Worm (Caenorhabditis elegans) whole organism, L1 larva: ENCODE measurements around the gene C53C11.5.

Experiments
- C16A3.4 ChIP-seq: fragments of 150-350 bp; optimal IDR thresholded peaks from 2 replicates; lab custom pipeline; 2014; ENCODE audit warnings: missing biosample characterization, missing genetic modification characterization
- C34B4.2 ChIP-seq: sonication (generic microtip); optimal IDR thresholded peaks from 2 replicates; lab custom pipeline; 2017; ENCODE audit warnings: mild to moderate bottlenecking, missing genetic modification characterization, missing compliant biosample characterization
- F16B12.6 ChIP-seq: fragments of 150-350 bp; optimal IDR thresholded peaks from 2 replicates; lab custom pipeline; 2014; ENCODE audit warnings: missing biosample characterization, missing genetic modification characterization
- Y116A8C.19 ChIP-seq: sonication (generic microtip); optimal IDR thresholded peaks from 2 replicates; lab custom pipeline; 2016; ENCODE audit warnings: missing compliant biosample characterization, missing genetic modification characterization, borderline replicate concordance
- aha-1 ChIP-seq: fragments of 150-350 bp; optimal IDR thresholded peaks from 2 replicates; lab custom pipeline; 2014; ENCODE audit warnings: missing biosample characterization, missing genetic modification characterization
- alr-1 ChIP-seq: fragments of 200-800 bp; sonication (Bioruptor generic); optimal IDR thresholded peaks from 2 replicates; lab custom pipeline; 2018; ENCODE audit warnings: borderline replicate concordance, mild to moderate bottlenecking, missing genetic modification characterization, missing compliant biosample characterization
- aly-2 ChIP-seq: fragments of 150-350 bp; optimal IDR thresholded peaks from 2 replicates; lab custom pipeline; 2014; ENCODE audit warnings: missing biosample characterization, missing genetic modification characterization
- blmp-1 ChIP-seq: fragments of 150-350 bp; optimal IDR thresholded peaks from 2 replicates; lab custom pipeline; 2014; ENCODE audit warnings: missing biosample characterization, missing genetic modification characterization
- ceh-8 ChIP-seq: fragments of 200-800 bp; sonication (Bioruptor generic); optimal IDR thresholded peaks from 2 replicates; lab custom pipeline; 2018; ENCODE audit warnings: mild to moderate bottlenecking, missing genetic modification characterization, moderate library complexity, missing compliant biosample characterization
- ceh-82 ChIP-seq, 3 experiments: fragments of 150-350 bp in 1 of 3; sonication (generic microtip) in 2 of 3; optimal IDR thresholded peaks; 2 replicates each; lab custom pipeline; 2014 to 2017; ENCODE audit warnings: missing biosample characterization in 3 of 3, missing genetic modification characterization in 3 of 3
- ceh-88 ChIP-seq: fragments of 200-800 bp; sonication (Bioruptor generic); IDR thresholded peaks from 2 replicates; pipeline ENCODE4 v1.3.6; 2022; ENCODE audit warnings: missing genetic modification characterization, missing compliant biosample characterization
- efl-3 ChIP-seq: fragments of 200-800 bp; sonication (Bioruptor generic); optimal IDR thresholded peaks from 2 replicates; lab custom pipeline; 2018; ENCODE audit warnings: mild to moderate bottlenecking, missing genetic modification characterization, missing compliant biosample characterization
- elt-3 ChIP-seq, 6 experiments: fragments of 150-350 bp in 1 of 6; sonication (generic microtip); optimal IDR thresholded peaks; 2 replicates each; lab custom pipeline; 2017 to 2018; ENCODE audit warnings: missing biosample characterization in 6 of 6, missing genetic modification characterization in 6 of 6, inconsistent platforms in 1 of 6
- ets-5 ChIP-seq: fragments of 200-800 bp; sonication (Bioruptor generic); IDR thresholded peaks from 2 replicates; pipeline ENCODE4 v1.3.6; 2022; ENCODE audit warnings: missing genetic modification characterization, missing compliant biosample characterization
- fos-1 ChIP-seq: fragments of 150-350 bp; optimal IDR thresholded peaks from 2 replicates; lab custom pipeline; 2014; ENCODE audit warnings: missing biosample characterization, missing genetic modification characterization
- grh-1 ChIP-seq: fragments of 200-800 bp; sonication (Bioruptor generic); IDR thresholded peaks from 2 replicates; pipeline ENCODE4 v1.3.6; 2022; ENCODE audit warnings: missing genetic modification reagents, missing genetic modification characterization, missing compliant biosample characterization
- hlh-17 ChIP-seq: fragments of 200-800 bp; sonication (Bioruptor generic); optimal IDR thresholded peaks from 2 replicates; lab custom pipeline; 2018; ENCODE audit warnings: missing genetic modification characterization, mild to moderate bottlenecking, missing compliant biosample characterization, moderate library complexity, borderline replicate concordance
- irx-1 ChIP-seq: sonication (generic microtip); optimal IDR thresholded peaks from 2 replicates; lab custom pipeline; 2016; ENCODE audit warnings: missing genetic modification characterization, missing compliant biosample characterization
- isw-1 ChIP-seq: fragments of 200-800 bp; sonication (Bioruptor generic); IDR thresholded peaks from 2 replicates; pipeline ENCODE4 v1.3.6; 2022; ENCODE audit warnings: missing genetic modification characterization, missing compliant biosample characterization
- lin-14 ChIP-seq: fragments of 200-800 bp; sonication (Bioruptor generic); optimal IDR thresholded peaks from 2 replicates; lab custom pipeline; 2018; ENCODE audit warnings: mild to moderate bottlenecking, missing genetic modification characterization, moderate library complexity, missing compliant biosample characterization
- lin-39 ChIP-seq: fragments of 150-350 bp; optimal IDR thresholded peaks from 2 replicates; lab custom pipeline; 2014; ENCODE audit warnings: missing biosample characterization, missing genetic modification reagents, missing genetic modification characterization
- mab-9 ChIP-seq: fragments of 200-800 bp; sonication (Bioruptor generic); IDR thresholded peaks from 2 replicates; pipeline ENCODE4 v1.3.6; 2022; ENCODE audit warnings: missing genetic modification reagents, missing genetic modification characterization, missing compliant biosample characterization
- mep-1 ChIP-seq: fragments of 150-350 bp; optimal IDR thresholded peaks from 2 replicates; lab custom pipeline; 2014; ENCODE audit warnings: missing biosample characterization, missing genetic modification characterization
- nhr-11 ChIP-seq: fragments of 150-350 bp; optimal IDR thresholded peaks from 2 replicates; lab custom pipeline; 2014; ENCODE audit warnings: missing biosample characterization, missing genetic modification characterization
- nhr-19 ChIP-seq: fragments of 200-800 bp; sonication (Bioruptor generic); conservative IDR thresholded peaks from 2 replicates; pipeline ENCODE4 v1.3.6; 2022; ENCODE audit warnings: missing genetic modification characterization, missing compliant biosample characterization
- nhr-20 ChIP-seq: sonication (generic microtip); optimal IDR thresholded peaks from 2 replicates; lab custom pipeline; 2016; ENCODE audit warnings: mild to moderate bottlenecking, missing genetic modification characterization, missing compliant biosample characterization
- nhr-28 ChIP-seq: fragments of 150-350 bp; optimal IDR thresholded peaks from 2 replicates; lab custom pipeline; 2014; ENCODE audit warnings: missing biosample characterization, missing genetic modification characterization
- nhr-47 ChIP-seq: sonication (generic microtip); optimal IDR thresholded peaks from 2 replicates; lab custom pipeline; 2016; ENCODE audit warnings: mild to moderate bottlenecking, missing genetic modification characterization, moderate library complexity, missing compliant biosample characterization
- nhr-71 ChIP-seq: sonication (generic microtip); optimal IDR thresholded peaks from 2 replicates; lab custom pipeline; 2016; ENCODE audit warnings: mild to moderate bottlenecking, missing genetic modification characterization, moderate library complexity, missing compliant biosample characterization
- nhr-77 ChIP-seq: fragments of 150-350 bp; optimal IDR thresholded peaks from 2 replicates; lab custom pipeline; 2014; ENCODE audit warnings: missing biosample characterization, missing genetic modification characterization
- nhr-84 ChIP-seq: sonication (generic microtip); optimal IDR thresholded peaks from 2 replicates; lab custom pipeline; 2017; ENCODE audit warnings: missing biosample characterization, missing genetic modification characterization
- nhr-85 ChIP-seq: sonication (generic microtip); peaks from one replicate; lab custom pipeline; 2016; ENCODE audit warnings: missing genetic modification characterization, inconsistent platforms, missing compliant biosample characterization
- pax-3 ChIP-seq: fragments of 200-800 bp; sonication (Bioruptor generic); optimal IDR thresholded peaks from 2 replicates; lab custom pipeline; 2018; ENCODE audit warnings: mild to moderate bottlenecking, missing genetic modification characterization, moderate library complexity, missing compliant biosample characterization
- sox-4 ChIP-seq: sonication (generic microtip); optimal IDR thresholded peaks from 2 replicates; lab custom pipeline; 2016; ENCODE audit warnings: missing genetic modification characterization, missing compliant biosample characterization
- tbx-2 ChIP-seq: sonication (generic microtip); optimal IDR thresholded peaks from 2 replicates; lab custom pipeline; 2016; ENCODE audit warnings: missing genetic modification characterization, missing compliant biosample characterization
- unc-130 ChIP-seq: fragments of 150-350 bp; optimal IDR thresholded peaks from 2 replicates; lab custom pipeline; 2017; ENCODE audit warnings: missing biosample characterization, missing genetic modification characterization, inconsistent platforms
- unc-62 ChIP-seq: fragments of 150-350 bp; optimal IDR thresholded peaks from 2 replicates; lab custom pipeline; 2014; ENCODE audit warnings: missing biosample characterization, missing genetic modification reagents, missing genetic modification characterization
- unc-98 ChIP-seq: fragments of 200-800 bp; sonication (Bioruptor generic); IDR thresholded peaks from 2 replicates; pipeline ENCODE4 v1.3.6; 2022; ENCODE audit warnings: missing genetic modification characterization, missing compliant biosample characterization
- zag-1 ChIP-seq: fragments of 150-350 bp; optimal IDR thresholded peaks from 2 replicates; lab custom pipeline; 2014; ENCODE audit warnings: missing biosample characterization, missing genetic modification characterization
- ztf-11 ChIP-seq, 2 experiments: sonication (generic microtip); optimal IDR thresholded peaks; 2 replicates each; lab custom pipeline; 2016 to 2017; ENCODE audit warnings: missing genetic modification characterization in 2 of 2, missing biosample characterization in 1 of 2, missing compliant biosample characterization in 1 of 2

C53C11.5 gene

DNA sequence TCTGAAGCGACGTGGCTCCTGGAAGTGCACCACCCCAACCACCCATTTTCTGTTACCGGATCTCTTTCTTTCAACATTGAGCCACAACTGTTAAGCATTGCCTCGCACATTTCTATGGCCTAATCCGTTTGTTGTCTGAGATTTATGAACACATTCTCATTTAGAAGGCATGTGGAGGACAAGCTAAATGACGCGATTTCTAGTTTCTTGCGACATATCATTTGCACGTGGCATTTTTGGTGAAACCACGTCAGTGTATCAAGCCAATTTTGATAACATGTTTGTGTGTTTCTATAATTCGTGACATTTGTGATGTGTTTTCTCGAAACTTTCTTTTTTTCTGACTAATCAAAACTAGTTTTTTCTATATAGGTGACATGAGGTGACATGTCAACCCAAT, 22.9 kb downstream of the C53C11.5 start (continued):
- TF ChIP-seq sox-4 (tag; lab: Kevin White, UChicago) (peak; percentile 49), F16B12.6 (tag; lab: Kevin White, UChicago) (no peak), ztf-11 (tag; optimal IDR thresholded peaks at IDR 0.05; lab: Kevin White, UChicago) (no peak), nhr-19 (no peak), nhr-84 (no peak), efl-3 (no peak), ceh-88 (GFP tag; lab: Robert Waterston, UW) (no peak), aly-2 (tag; lab: Kevin White, UChicago) (no peak), isw-1 (GFP tag; lab: Robert Waterston, UW) (no peak), fos-1 (tag; lab: Kevin White, UChicago) (no peak), nhr-77 (tag; lab: Kevin White, UChicago) (no peak), tbx-2 (tag; lab: Kevin White, UChicago) (no peak), ceh-8 (GFP tag; lab: Kevin White, UChicago) (no peak), nhr-11 (tag; lab: Kevin White, UChicago) (no peak)

DNA sequence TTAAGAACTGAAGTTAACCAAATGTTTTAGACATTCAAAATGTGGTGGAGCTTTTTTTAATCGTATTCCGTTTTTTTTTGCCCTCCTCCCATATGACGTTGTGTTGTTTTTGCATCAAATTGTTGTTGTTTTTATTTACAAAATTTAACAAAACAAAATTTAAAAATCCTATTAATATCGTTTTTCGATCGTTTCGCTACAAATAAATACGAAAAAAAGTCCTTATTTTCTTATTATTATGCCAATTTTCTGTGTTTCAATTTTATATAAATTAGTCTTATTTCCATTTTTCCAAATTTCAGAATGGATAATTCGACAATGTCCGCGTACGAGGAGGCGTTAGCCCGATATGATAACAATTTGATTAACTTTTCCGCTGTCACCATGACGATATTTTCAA, 25.6 kb downstream of the C53C11.5 start, which contains the start of gene npr-36:
Gene npr-36 (plus strand): TSS at position 301 of the 400 bp plus-strand sequence.
- TF ChIP-seq unc-130 (no peak), alr-1 (tag; lab: Kevin White, UChicago) (no peak)
- TF ChIP-seq, all 84 proteins: peak for 0

DNA sequence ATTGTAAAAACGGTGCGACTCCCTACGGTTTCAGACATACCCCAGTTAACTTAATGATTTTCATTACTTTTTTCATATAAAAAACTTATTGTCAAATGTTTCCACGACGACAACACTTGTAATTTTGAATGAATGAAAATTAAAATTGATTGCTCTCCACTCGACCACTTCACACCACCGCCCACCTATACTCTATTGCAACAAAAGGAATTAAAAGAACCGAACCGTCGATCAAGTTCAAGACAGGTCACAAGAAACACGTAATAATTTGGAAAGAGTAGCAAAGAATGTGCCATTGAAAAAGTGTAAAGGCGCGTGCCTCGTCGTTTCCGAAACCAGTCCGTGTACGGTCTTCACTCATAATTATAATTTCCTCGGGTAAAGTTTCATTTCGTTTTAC, 28.7 kb downstream of the C53C11.5 start, which contains the start of gene F10D7.11:
Gene F10D7.11 (plus strand): TSS at position 301 of the 400 bp plus-strand sequence.
- no peak for TF ChIP-seq C16A3.4 (tag; lab: Kevin White, UChicago)
- peak; percentile 27 for TF ChIP-seq nhr-85 (tag; lab: Kevin White, UChicago)
- TF ChIP-seq grh-1 (GFP tag; lab: Robert Waterston, UW): 0 out of 2 replicates have a peak, but pooled peaks have one; percentile 40

DNA sequence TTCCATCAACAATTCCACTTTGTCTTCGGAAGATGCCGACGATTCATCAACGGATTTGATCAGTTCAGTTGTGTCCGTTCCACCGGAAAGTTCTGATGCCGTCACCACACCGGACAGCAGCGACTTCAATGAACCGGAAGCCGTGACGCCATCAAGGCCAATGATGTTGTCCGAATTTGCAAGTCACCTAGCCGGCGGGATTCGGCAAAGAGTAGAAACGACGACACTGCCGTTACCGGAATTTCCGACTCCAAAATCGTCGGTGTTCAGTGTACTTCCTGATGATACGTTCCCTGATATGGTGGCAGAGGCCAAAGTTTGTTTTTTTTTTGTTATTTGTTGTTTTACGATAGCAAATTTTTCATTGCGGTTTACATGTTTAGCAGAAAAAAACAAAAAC, 29.6 kb downstream of the C53C11.5 start:
- TF ChIP-seq lin-39 (tag; lab: Kevin White, UChicago) (no peak), nhr-85 (tag; lab: Kevin White, UChicago) (peak; percentile 47)

ce11 chrX:17368542-17368941, 34.7 kb downstream of the C53C11.5 start, which contains the start of gene mfsd-10:
TSS of gene mfsd-10 (minus strand) at chrX:17368642.
- TF ChIP-seq sox-4 (tag; lab: Kevin White, UChicago): no peak
- TF ChIP-seq tbx-2 (tag; lab: Kevin White, UChicago): no peak
- TF ChIP-seq C16A3.4 (tag; lab: Kevin White, UChicago): no peak
- no peak for TF ChIP-seq unc-98 (GFP tag; lab: Robert Waterston, UW)
- TF ChIP-seq blmp-1 (tag; lab: Kevin White, UChicago): no peak
- TF ChIP-seq aha-1 (tag; lab: Kevin White, UChicago): no peak
- no peak for TF ChIP-seq nhr-47
- TF ChIP-seq nhr-71: no peak
- TF ChIP-seq isw-1 (GFP tag; lab: Robert Waterston, UW): no peak

ce11 chrX:17369514-17369913, 35.7 kb downstream of the C53C11.5 start:
- TF ChIP-seq ceh-82 (tag; optimal IDR thresholded peaks at IDR 0.05; lab: Kevin White, UChicago) (peak in 1 of 3 experiments; percentile 14), hlh-17 (GFP tag; lab: Kevin White, UChicago) (no peak), nhr-19 (no peak), unc-62 (GFP tag; lab: Kevin White, UChicago) (no peak), ets-5 (no peak), ceh-8 (GFP tag; lab: Kevin White, UChicago) (no peak), unc-130 (no peak), lin-39 (tag; lab: Kevin White, UChicago) (no peak), mab-9 (GFP tag; lab: Robert Waterston, UW) (no peak), nhr-47 (no peak), zag-1 (tag; lab: Kevin White, UChicago) (no peak), alr-1 (tag; lab: Kevin White, UChicago) (no peak), C16A3.4 (tag; lab: Kevin White, UChicago) (no peak), elt-3 (tag; optimal IDR thresholded peaks at IDR 0.05; lab: Kevin White, UChicago) (no peak), irx-1 (no peak), Y116A8C.19 (tag; lab: Kevin White, UChicago) (no peak), tbx-2 (tag; lab: Kevin White, UChicago) (no peak), lin-14 (GFP tag; lab: Kevin White, UChicago) (peak; percentile 40), nhr-20 (tag; lab: Kevin White, UChicago) (peak; percentile 1), pax-3 (tag; lab: Kevin White, UChicago) (no peak), ceh-88 (GFP tag; lab: Robert Waterston, UW) (no peak), C34B4.2 (tag; lab: Kevin White, UChicago) (no peak), isw-1 (GFP tag; lab: Robert Waterston, UW) (no peak), mep-1 (tag; lab: Kevin White, UChicago) (peak; percentile 43), efl-3 (no peak), nhr-28 (no peak)
